Fruit fly (Drosophila melanogaster): ENCODE results near the gene Scsalpha2.

Scsalpha2 gene

DNA sequence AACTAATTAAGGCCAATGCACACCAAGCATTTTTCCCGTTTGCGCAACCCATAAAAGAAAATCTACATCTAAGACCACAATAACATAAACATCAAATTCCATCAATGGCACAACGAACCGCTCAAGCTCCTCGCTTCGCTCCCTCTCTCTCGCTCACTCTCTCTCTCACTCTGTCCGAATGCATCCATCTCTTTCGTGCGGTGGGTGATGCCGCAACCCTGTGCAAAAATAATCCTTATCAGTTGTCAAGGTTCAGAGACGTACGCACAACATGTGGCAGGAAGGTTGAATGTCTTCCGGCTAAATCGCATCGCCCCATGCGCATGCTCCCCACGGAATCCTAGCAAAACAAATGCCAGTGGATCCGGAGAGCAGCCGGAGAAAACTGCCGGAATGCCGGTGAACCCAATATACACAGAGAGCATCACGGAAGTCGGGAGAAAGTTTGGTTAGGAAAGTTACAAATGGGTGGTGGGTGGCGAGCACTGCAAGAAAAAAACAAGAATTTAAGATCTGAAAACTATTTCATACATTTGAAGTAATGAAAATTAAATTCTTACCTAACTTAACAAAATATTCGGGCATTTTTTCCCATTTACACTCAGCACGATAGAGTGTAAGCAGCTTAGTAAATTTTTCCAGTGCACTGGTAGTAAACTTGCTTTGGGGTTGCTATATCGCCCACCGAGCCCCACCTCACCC, 36.0 kb upstream of the Scsalpha2 start (continued):
- TF ChIP-seq chinmo (GFP tag; IDR thresholded peaks at IDR 0.05; ENCODE audit: partially characterized antibody) (0 out of 4 replicates have a peak, but pooled peaks have one; percentile 33), Ets65A (GFP tag) (peak; percentile 97), dati (GFP tag; IDR thresholded peaks at IDR 0.05) (peak; percentile 82), CG33557 (GFP tag; optimal IDR thresholded peaks at IDR 0.05) (peak; percentile 23), ken (GFP tag; IDR thresholded peaks at IDR 0.05) (peak; percentile 94), tll (GFP tag; optimal IDR thresholded peaks at IDR 0.05) (no peak), CG16779 (GFP tag; IDR thresholded peaks at IDR 0.05) (peak; percentile 79), CG11695 (GFP tag; IDR thresholded peaks at IDR 0.05) (peak; percentile 89), wek (GFP tag; optimal IDR thresholded peaks at IDR 0.05) (peak; percentile 70), gcm2 (GFP tag; optimal IDR thresholded peaks at IDR 0.05) (peak; percentile 81), CG10654 (GFP tag; optimal IDR thresholded peaks at IDR 0.05) (peak; percentile 93), CG9437 (GFP tag; optimal IDR thresholded peaks at IDR 0.05) (peak; percentile 77), Dfd (GFP tag; optimal IDR thresholded peaks at IDR 0.05) (no peak), Awh (GFP tag; IDR thresholded peaks at IDR 0.05) (peak; percentile 92), danr (GFP tag; IDR thresholded peaks at IDR 0.05) (peak; percentile 90), Ptx1 (GFP tag; IDR thresholded peaks at IDR 0.05) (peak; percentile 92), Kr (GFP tag; optimal IDR thresholded peaks at IDR 0.05) (no peak), CG7963 (GFP tag; IDR thresholded peaks at IDR 0.05; ENCODE audit: partially characterized antibody) (no peak), CG10274 (GFP tag; optimal IDR thresholded peaks at IDR 0.05) (peak; percentile 78), Scr (GFP tag; IDR thresholded peaks at IDR 0.05; ENCODE audit: partially characterized antibody) (no peak), CG32532 (GFP tag; IDR thresholded peaks at IDR 0.05) (peak; percentile 97), CG15514 (GFP tag; optimal IDR thresholded peaks at IDR 0.05) (peak; percentile 93), CG13775 (GFP tag; optimal IDR thresholded peaks at IDR 0.05) (peak; percentile 86), CG17186 (GFP tag; optimal IDR thresholded peaks at IDR 0.05) (peak; percentile 73), CG1233 (GFP tag; optimal IDR thresholded peaks at IDR 0.05) (peak; percentile 90), lola (GFP tag; optimal IDR thresholded peaks at IDR 0.05) (peak in 1 of 3 experiments; percentile 66), ato (GFP tag; IDR thresholded peaks at IDR 0.05; ENCODE audit: partially characterized antibody) (no peak), h (optimal IDR thresholded peaks at IDR 0.05) (no peak), dmrt99B (tag; optimal IDR thresholded peaks at IDR 0.05) (peak; percentile 95), abd-A (tag; optimal IDR thresholded peaks at IDR 0.05) (peak; percentile 69), Bteb2 (GFP tag; optimal IDR thresholded peaks at IDR 0.05) (peak; percentile 79), insv (GFP tag; optimal IDR thresholded peaks at IDR 0.05) (peak in 1 of 2 experiments; percentile 58), HLHmδ (GFP tag; optimal IDR thresholded peaks at IDR 0.05) (no peak), CG31224 (GFP tag; IDR thresholded peaks at IDR 0.05) (peak; percentile 91), ase (GFP tag; IDR thresholded peaks at IDR 0.05) (peak; percentile 93), Sry-β (GFP tag; optimal IDR thresholded peaks at IDR 0.05) (no peak), CG7928 (GFP tag; optimal IDR thresholded peaks at IDR 0.05) (peak; percentile 61), nmo (GFP tag; optimal IDR thresholded peaks at IDR 0.05) (peak; percentile 92), gem (tag; optimal IDR thresholded peaks at IDR 0.05) (peak; percentile 95), amos (GFP tag; IDR thresholded peaks at IDR 0.05; ENCODE audit: partially characterized antibody) (no peak), her (GFP tag; optimal IDR thresholded peaks at IDR 0.05) (peak; percentile 85), TFAM (GFP tag; optimal IDR thresholded peaks at IDR 0.05) (peak; percentile 22), Dip3 (GFP tag; optimal IDR thresholded peaks at IDR 0.05) (peak; percentile 82), Dref (GFP tag; IDR thresholded peaks at IDR 0.05) (0 out of 2 replicates have a peak, but pooled peaks have one; percentile 16), Neu2 (GFP tag; optimal IDR thresholded peaks at IDR 0.05; ENCODE audit: borderline replicate concordance) (no peak), CG10959 (GFP tag; IDR thresholded peaks at IDR 0.05) (peak; percentile 67), trh (GFP tag; optimal IDR thresholded peaks at IDR 0.05) (peak; percentile 80), sr (GFP tag; IDR thresholded peaks at IDR 0.05) (peak; percentile 71; the same call in 2 of the 3 replicates), CG2199 (GFP tag; IDR thresholded peaks at IDR 0.05) (peak; percentile 56; the same call in 1 of the 3 replicates)

All from whole organism, embryonic.